Fruit fly (Drosophila melanogaster) whole organism, prepupa: Measurements from ENCODE around the gene hb.

Source experiments
- Blimp-1 ChIP-seq: fragments of 200-800 bp; sonication (Bioruptor generic); optimal IDR thresholded peaks from 3 replicates; lab custom pipeline; 2017; ENCODE audit warnings: missing biosample characterization, missing genetic modification characterization, mild to moderate bottlenecking, moderate library complexity, missing genetic modification reagents
- CG10631 ChIP-seq: fragments of 200-800 bp; sonication (Bioruptor generic); optimal IDR thresholded peaks from 2 replicates; lab custom pipeline; 2016; ENCODE audit warnings: missing biosample characterization, missing genetic modification characterization
- CG11294 ChIP-seq: fragments of 200-800 bp; sonication (Bioruptor generic); IDR thresholded peaks from 2 replicates; pipeline ENCODE4 v1.3.6; 2022; ENCODE audit warnings: missing biosample characterization, missing genetic modification characterization
- CG11762 ChIP-seq: fragments of 200-800 bp; sonication (Bioruptor generic); optimal IDR thresholded peaks from 3 replicates; lab custom pipeline; 2016; ENCODE audit warnings: missing biosample characterization, missing genetic modification characterization; ENCODE audit not compliant: insufficient read depth
- CG11902 ChIP-seq: fragments of 200-800 bp; sonication (Bioruptor generic); optimal IDR thresholded peaks from 3 replicates; lab custom pipeline; 2016; ENCODE audit warnings: missing biosample characterization, missing genetic modification characterization
- CG1621 ChIP-seq: fragments of 200-800 bp; sonication (Bioruptor generic); optimal IDR thresholded peaks from 3 replicates; lab custom pipeline; 2018; ENCODE audit warnings: missing biosample characterization, mild to moderate bottlenecking, missing genetic modification characterization
- CG16779 ChIP-seq: fragments of 200-800 bp; sonication (Bioruptor generic); optimal IDR thresholded peaks from 3 replicates; lab custom pipeline; 2017; ENCODE audit warnings: missing biosample characterization, mild to moderate bottlenecking, missing genetic modification characterization
- CG3032 ChIP-seq: fragments of 200-800 bp; optimal IDR thresholded peaks from 2 replicates; lab custom pipeline; 2019; ENCODE audit warnings: missing biosample characterization, mild to moderate bottlenecking, missing genetic modification characterization, moderate library complexity
- CG31627 ChIP-seq: fragments of 200-800 bp; sonication (Bioruptor generic); optimal IDR thresholded peaks from 3 replicates; lab custom pipeline; 2016; ENCODE audit warnings: missing biosample characterization, missing genetic modification characterization
- CG3919 ChIP-seq: fragments of 200-800 bp; sonication (Bioruptor generic); optimal IDR thresholded peaks from 3 replicates; lab custom pipeline; 2016; ENCODE audit warnings: missing biosample characterization, missing genetic modification characterization
- CG4318 ChIP-seq: fragments of 200-800 bp; sonication (Bioruptor generic); optimal IDR thresholded peaks from 3 replicates; lab custom pipeline; 2017; ENCODE audit warnings: missing biosample characterization, mild to moderate bottlenecking, missing genetic modification characterization
- CG6163 ChIP-seq: fragments of 200-800 bp; sonication (Bioruptor generic); IDR thresholded peaks from 3 replicates; pipeline ENCODE4 v1.3.6; 2022; ENCODE audit warnings: missing biosample characterization, missing genetic modification characterization
- CG6792 ChIP-seq: fragments of 200-800 bp; sonication (Bioruptor generic); optimal IDR thresholded peaks from 3 replicates; lab custom pipeline; 2016; ENCODE audit warnings: missing biosample characterization, missing genetic modification characterization
- CG6808 ChIP-seq: fragments of 200-800 bp; sonication (Bioruptor generic); optimal IDR thresholded peaks from 3 replicates; lab custom pipeline; 2017; ENCODE audit warnings: missing biosample characterization, missing genetic modification characterization, mild to moderate bottlenecking, moderate library complexity, missing genetic modification reagents
- CG8119 ChIP-seq: fragments of 200-800 bp; sonication (Bioruptor generic); IDR thresholded peaks from 3 replicates; pipeline ENCODE4 v1.3.6; 2022; ENCODE audit warnings: missing biosample characterization, missing genetic modification characterization
- CG8319 ChIP-seq: fragments of 200-800 bp; sonication (Bioruptor generic); optimal IDR thresholded peaks from 3 replicates; lab custom pipeline; 2016; ENCODE audit warnings: missing biosample characterization, missing genetic modification characterization
- CG9139 ChIP-seq: fragments of 200-800 bp; sonication (Bioruptor generic); optimal IDR thresholded peaks from 3 replicates; lab custom pipeline; 2017; ENCODE audit warnings: missing biosample characterization, mild to moderate bottlenecking, missing genetic modification characterization
- Eip75B ChIP-seq: fragments of 200-800 bp; sonication (Bioruptor generic); optimal IDR thresholded peaks from 3 replicates; lab custom pipeline; 2016; ENCODE audit warnings: missing biosample characterization, missing genetic modification characterization
- Eip78C ChIP-seq: fragments of 200-800 bp; sonication (Bioruptor generic); peaks from one replicate; lab custom pipeline; 2016; ENCODE audit warnings: missing biosample characterization, missing genetic modification characterization
- Eip93F ChIP-seq: fragments of 200-800 bp; sonication (Bioruptor generic); optimal IDR thresholded peaks from 2 replicates; lab custom pipeline; 2016; ENCODE audit warnings: missing biosample characterization, mild to moderate bottlenecking, missing genetic modification characterization
- Ets96B ChIP-seq: fragments of 200-800 bp; optimal IDR thresholded peaks from 2 replicates; lab custom pipeline; 2019; ENCODE audit warnings: missing biosample characterization, mild to moderate bottlenecking, missing genetic modification characterization, moderate library complexity
- Gug ChIP-seq: fragments of 200-800 bp; sonication (Bioruptor generic); IDR thresholded peaks from 2 replicates; pipeline ENCODE4 v1.3.6; 2022; ENCODE audit warnings: missing biosample characterization, missing genetic modification characterization
- Hr38 ChIP-seq: sonication (Bioruptor generic); optimal IDR thresholded peaks from 2 replicates; lab custom pipeline; 2016; ENCODE audit warnings: missing biosample characterization, missing genetic modification characterization
- Hr39 ChIP-seq: fragments of 200-800 bp; sonication (Bioruptor generic); optimal IDR thresholded peaks from 2 replicates; lab custom pipeline; 2016; ENCODE audit warnings: missing biosample characterization, missing genetic modification characterization
- Lpt ChIP-seq: fragments of 200-800 bp; sonication (Bioruptor generic); optimal IDR thresholded peaks from 3 replicates; lab custom pipeline; 2016; ENCODE audit warnings: missing biosample characterization, missing genetic modification characterization
- OdsH ChIP-seq: fragments of 200-800 bp; sonication (Bioruptor generic); optimal IDR thresholded peaks from 3 replicates; lab custom pipeline; 2016; ENCODE audit warnings: missing biosample characterization, missing genetic modification characterization
- Smox ChIP-seq: fragments of 200-800 bp; sonication (Bioruptor generic); optimal IDR thresholded peaks from 3 replicates; lab custom pipeline; 2016; ENCODE audit warnings: missing biosample characterization, missing genetic modification characterization
- Sox102F ChIP-seq: fragments of 200-800 bp; sonication (Bioruptor generic); optimal IDR thresholded peaks from 2 replicates; lab custom pipeline; 2016; ENCODE audit warnings: missing biosample characterization, mild to moderate bottlenecking, missing genetic modification characterization
- Sox14 ChIP-seq: fragments of 200-800 bp; sonication (Bioruptor generic); optimal IDR thresholded peaks from 3 replicates; lab custom pipeline; 2016; ENCODE audit warnings: missing biosample characterization, missing genetic modification characterization
- Sox15 ChIP-seq: fragments of 200-800 bp; sonication (Bioruptor generic); optimal IDR thresholded peaks from 3 replicates; lab custom pipeline; 2016; ENCODE audit warnings: missing biosample characterization, missing genetic modification characterization
- achi ChIP-seq: fragments of 200-800 bp; sonication (Bioruptor generic); optimal IDR thresholded peaks from 3 replicates; lab custom pipeline; 2016; ENCODE audit warnings: missing biosample characterization, missing genetic modification characterization
- acj6 ChIP-seq: fragments of 200-800 bp; sonication (Bioruptor generic); optimal IDR thresholded peaks from 3 replicates; lab custom pipeline; 2016; ENCODE audit warnings: missing biosample characterization, missing genetic modification characterization
- cyc ChIP-seq: fragments of 200-800 bp; sonication (Bioruptor generic); optimal IDR thresholded peaks from 3 replicates; lab custom pipeline; 2016; ENCODE audit warnings: missing biosample characterization, missing genetic modification characterization
- dac ChIP-seq: fragments of 200-800 bp; sonication (Bioruptor generic); optimal IDR thresholded peaks from 2 replicates; lab custom pipeline; 2017; ENCODE audit warnings: missing biosample characterization, mild to moderate bottlenecking, missing genetic modification characterization
- esn ChIP-seq: fragments of 200-800 bp; sonication (Bioruptor generic); optimal IDR thresholded peaks from 2 replicates; lab custom pipeline; 2016; ENCODE audit warnings: missing biosample characterization, mild to moderate bottlenecking, missing genetic modification characterization, moderate library complexity
- fd59A ChIP-seq: fragments of 200-800 bp; sonication (Bioruptor generic); optimal IDR thresholded peaks from 2 replicates; lab custom pipeline; 2017; ENCODE audit warnings: missing biosample characterization, mild to moderate bottlenecking, missing genetic modification characterization, missing genetic modification reagents
- fd85E ChIP-seq: fragments of 200-800 bp; sonication (Bioruptor generic); optimal IDR thresholded peaks from 3 replicates; lab custom pipeline; 2016; ENCODE audit warnings: missing biosample characterization, missing genetic modification characterization
- fkh ChIP-seq: fragments of 200-800 bp; sonication (Bioruptor generic); optimal IDR thresholded peaks from 3 replicates; lab custom pipeline; 2017; ENCODE audit warnings: missing biosample characterization, mild to moderate bottlenecking, missing genetic modification characterization, moderate library complexity
- salr ChIP-seq, 2 experiments: fragments of 200-800 bp; sonication (Bioruptor generic); optimal IDR thresholded peaks; 3 replicates each; lab custom pipeline; 2016 to 2018; ENCODE audit warnings: missing biosample characterization in 2 of 2, missing genetic modification characterization in 2 of 2, mild to moderate bottlenecking in 1 of 2
- ss ChIP-seq, 2 experiments: fragments of 200-800 bp; sonication (Bioruptor generic); optimal IDR thresholded peaks; 2 replicates in 1 of 2; 3 replicates in 1 of 2; lab custom pipeline; 2017 to 2018; ENCODE audit warnings: mild to moderate bottlenecking in 2 of 2, missing biosample characterization in 2 of 2, missing genetic modification characterization in 2 of 2, moderate library complexity in 1 of 2
- svp ChIP-seq: fragments of 200-800 bp; sonication (Bioruptor generic); peaks from one replicate; lab custom pipeline; 2016; ENCODE audit warnings: missing biosample characterization, missing genetic modification characterization
- topi ChIP-seq: fragments of 200-800 bp; sonication (Bioruptor generic); optimal IDR thresholded peaks from 3 replicates; lab custom pipeline; 2016; ENCODE audit warnings: missing biosample characterization, missing genetic modification characterization
- vri ChIP-seq: fragments of 200-800 bp; sonication (Bioruptor generic); optimal IDR thresholded peaks from 3 replicates; lab custom pipeline; 2016; ENCODE audit warnings: missing biosample characterization, mild to moderate bottlenecking, missing genetic modification characterization

The hb gene

DNA sequence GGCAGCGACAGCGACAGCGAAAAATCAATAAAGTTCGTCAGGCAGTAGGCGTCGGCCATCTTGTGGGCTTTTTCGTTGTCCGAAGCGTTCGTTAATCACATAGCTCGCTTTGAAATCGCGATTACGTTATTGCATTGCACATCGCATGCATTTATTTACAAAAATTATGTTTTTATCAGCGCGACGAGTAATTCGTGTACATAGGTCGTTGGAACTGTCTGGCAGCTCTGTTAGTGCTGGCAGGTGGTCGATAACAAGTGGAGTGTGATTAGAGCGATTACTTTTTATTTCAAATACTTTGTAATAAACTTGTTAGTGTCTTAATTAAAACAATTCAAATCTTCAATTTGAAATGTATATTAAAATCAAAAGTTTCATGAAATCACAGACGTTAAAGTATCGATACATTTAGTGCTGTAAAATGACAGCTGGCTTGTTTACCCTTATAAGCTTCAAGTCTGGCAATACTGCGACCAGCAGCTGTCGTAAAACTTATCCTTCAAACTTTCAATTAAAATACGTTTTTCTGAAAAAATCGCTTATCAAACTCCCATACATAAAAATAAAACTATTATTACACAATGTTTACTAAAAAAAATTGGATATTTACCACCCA lies 33.8 kb downstream of the hb start, which contains the start of gene CG8032 (continued):
- TF ChIP-seq CG11902 (GFP tag; lab: Kevin White, UChicago) (no peak), Hr39 (GFP tag; lab: Kevin White, UChicago) (peak; percentile 57), Eip75B (peak; percentile 63), CG16779 (tag; lab: Kevin White, UChicago) (no peak), CG6808 (GFP tag; lab: Kevin White, UChicago) (no peak), CG11294 (GFP tag; lab: Robert Waterston, UW) (no peak), topi (GFP tag; lab: Kevin White, UChicago) (peak; percentile 39), CG8319 (GFP tag; lab: Kevin White, UChicago) (no peak), CG6163 (GFP tag; lab: Robert Waterston, UW) (no peak), CG10631 (GFP tag; lab: Kevin White, UChicago) (peak; percentile 58), salr (GFP tag; optimal IDR thresholded peaks at IDR 0.05; lab: Kevin White, UChicago) (peak in 1 of 2 experiments; percentile 14), Blimp-1 (GFP tag; lab: Kevin White, UChicago) (no peak), cyc (GFP tag; lab: Kevin White, UChicago) (peak; percentile 36), Lpt (GFP tag; lab: Kevin White, UChicago) (no peak), Eip93F (GFP tag; lab: Kevin White, UChicago) (no peak), Gug (GFP tag; lab: Robert Waterston, UW) (no peak), CG1621 (tag; lab: Kevin White, UChicago) (no peak), Eip78C (GFP tag; lab: Kevin White, UChicago) (peak; percentile 62), Ets96B (tag; lab: Kevin White, UChicago) (no peak)

DNA sequence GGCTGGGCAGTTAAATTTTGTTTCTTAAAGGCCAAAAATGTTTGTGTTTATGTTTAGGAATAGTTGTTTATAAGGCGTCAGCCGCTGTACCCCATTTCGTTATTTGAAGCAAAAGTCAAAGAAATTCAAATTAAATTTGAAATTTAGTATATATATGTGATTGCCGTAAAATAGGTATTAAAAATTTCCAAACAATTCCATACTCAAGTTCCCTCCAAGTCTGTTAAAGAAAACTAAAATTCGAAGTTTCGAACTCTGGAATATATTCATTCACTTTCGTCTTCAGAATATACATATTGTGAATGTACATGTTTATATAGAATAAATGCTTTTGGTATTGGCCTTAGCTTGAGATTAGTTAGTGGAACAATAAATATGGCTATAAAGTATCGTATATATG lies 37.0 kb downstream of the hb start, which contains the start of gene bel:
bel (minus strand) TSS at position 101 of the 400 bp plus-strand sequence.
- no peak for TF ChIP-seq svp (GFP tag; lab: Kevin White, UChicago)
- no peak for TF ChIP-seq Sox14 (GFP tag; lab: Kevin White, UChicago)
- TF ChIP-seq fkh (GFP tag; lab: Kevin White, UChicago): no peak
- TF ChIP-seq fd59A (GFP tag; lab: Kevin White, UChicago): no peak
- TF ChIP-seq Gug (GFP tag; lab: Robert Waterston, UW): no peak
- TF ChIP-seq Smox (GFP tag; lab: Kevin White, UChicago): no peak
- no peak for TF ChIP-seq achi (GFP tag; lab: Kevin White, UChicago)
- TF ChIP-seq Eip78C (GFP tag; lab: Kevin White, UChicago): no peak
- TF ChIP-seq topi (GFP tag; lab: Kevin White, UChicago): no peak
- TF ChIP-seq CG11762: no peak
- no peak for TF ChIP-seq CG16779 (tag; lab: Kevin White, UChicago)
- TF ChIP-seq salr (GFP tag; optimal IDR thresholded peaks at IDR 0.05; lab: Kevin White, UChicago): no peak
- no peak for TF ChIP-seq acj6 (GFP tag; lab: Kevin White, UChicago)
- TF ChIP-seq OdsH (GFP tag; lab: Kevin White, UChicago): no peak

DNA sequence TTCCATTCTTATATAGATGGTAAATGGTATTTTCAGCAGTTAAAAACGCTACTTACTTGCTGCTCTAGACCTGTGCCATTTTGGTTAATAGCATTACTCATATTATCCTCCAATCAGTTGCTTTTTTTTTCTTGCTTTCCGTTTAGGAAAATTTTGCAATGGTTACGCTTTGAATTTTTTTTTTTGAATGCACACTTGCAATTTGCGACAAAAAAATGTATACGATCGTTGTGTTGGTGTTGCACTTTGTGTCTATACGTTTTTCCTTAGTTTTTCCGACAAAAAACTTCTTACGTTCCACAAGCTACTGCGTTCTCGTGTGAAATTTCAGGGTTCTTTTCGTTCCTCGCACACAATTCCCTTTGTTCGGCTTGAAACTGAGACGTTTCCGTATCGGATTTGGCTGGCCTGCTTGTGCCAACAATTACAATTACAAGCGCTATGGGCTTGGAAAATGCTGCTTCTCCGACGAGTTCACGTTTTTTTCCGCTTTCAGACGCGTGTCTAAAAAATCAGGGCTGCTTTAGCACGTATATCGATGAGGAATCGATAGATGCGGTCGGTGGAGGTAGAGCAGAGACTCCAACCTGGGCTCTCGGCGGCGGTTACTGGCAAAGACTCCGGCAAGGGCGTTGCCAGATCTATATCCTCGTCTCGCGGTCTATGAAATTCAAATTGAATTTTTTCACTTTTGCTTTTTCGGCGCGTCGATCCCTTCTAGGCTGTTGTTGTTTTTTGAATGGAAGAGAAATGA lies 37.5 kb downstream of the hb start:
- TF ChIP-seq CG8119 (GFP tag; lab: Robert Waterston, UW) (no peak), salr (GFP tag; optimal IDR thresholded peaks at IDR 0.05; lab: Kevin White, UChicago) (no peak), Sox102F (no peak), esn (GFP tag; lab: Kevin White, UChicago) (no peak), ss (GFP tag; optimal IDR thresholded peaks at IDR 0.05; lab: Kevin White, UChicago) (no peak), CG6808 (GFP tag; lab: Kevin White, UChicago) (peak; percentile 24), CG16779 (tag; lab: Kevin White, UChicago) (no peak), CG4318 (no peak), CG31627 (peak; percentile 7), OdsH (GFP tag; lab: Kevin White, UChicago) (no peak), CG1621 (tag; lab: Kevin White, UChicago) (peak; percentile 99), Smox (GFP tag; lab: Kevin White, UChicago) (peak; percentile 20), Sox15 (no peak), CG11902 (GFP tag; lab: Kevin White, UChicago) (no peak), Eip93F (GFP tag; lab: Kevin White, UChicago) (no peak), topi (GFP tag; lab: Kevin White, UChicago) (no peak), Hr38 (no peak), Sox14 (GFP tag; lab: Kevin White, UChicago) (peak; percentile 79), CG11294 (GFP tag; lab: Robert Waterston, UW) (no peak), fd85E (GFP tag; lab: Kevin White, UChicago) (no peak), dac (no peak), Hr39 (GFP tag; lab: Kevin White, UChicago) (no peak), vri (GFP tag; lab: Kevin White, UChicago) (no peak), CG3032 (tag; lab: Kevin White, UChicago) (peak; percentile 29), CG9139 (GFP tag; lab: Kevin White, UChicago) (no peak), CG6792 (GFP tag; lab: Kevin White, UChicago) (no peak), CG3919 (GFP tag; lab: Kevin White, UChicago) (peak; percentile 36)
